Fruit fly (Drosophila melanogaster) whole organism, prepupa: Measurements from ENCODE around the gene Tusp.

Source experiments
- Blimp-1 ChIP-seq: fragments of 200-800 bp; sonication (Bioruptor generic); optimal IDR thresholded peaks from 3 replicates; lab custom pipeline; 2017; ENCODE audit warnings: missing biosample characterization, missing genetic modification characterization, mild to moderate bottlenecking, moderate library complexity, missing genetic modification reagents
- CG10631 ChIP-seq: fragments of 200-800 bp; sonication (Bioruptor generic); optimal IDR thresholded peaks from 2 replicates; lab custom pipeline; 2016; ENCODE audit warnings: missing biosample characterization, missing genetic modification characterization
- CG10669 ChIP-seq: fragments of 200-800 bp; sonication (Bioruptor generic); optimal IDR thresholded peaks from 3 replicates; lab custom pipeline; 2018; ENCODE audit warnings: missing biosample characterization, mild to moderate bottlenecking, missing genetic modification characterization, moderate library complexity
- CG11294 ChIP-seq: fragments of 200-800 bp; sonication (Bioruptor generic); IDR thresholded peaks from 2 replicates; pipeline ENCODE4 v1.3.6; 2022; ENCODE audit warnings: missing biosample characterization, missing genetic modification characterization
- CG11902 ChIP-seq: fragments of 200-800 bp; sonication (Bioruptor generic); optimal IDR thresholded peaks from 3 replicates; lab custom pipeline; 2016; ENCODE audit warnings: missing biosample characterization, missing genetic modification characterization
- CG1621 ChIP-seq: fragments of 200-800 bp; sonication (Bioruptor generic); optimal IDR thresholded peaks from 3 replicates; lab custom pipeline; 2018; ENCODE audit warnings: missing biosample characterization, mild to moderate bottlenecking, missing genetic modification characterization
- CG16779 ChIP-seq: fragments of 200-800 bp; sonication (Bioruptor generic); optimal IDR thresholded peaks from 3 replicates; lab custom pipeline; 2017; ENCODE audit warnings: missing biosample characterization, mild to moderate bottlenecking, missing genetic modification characterization
- CG3032 ChIP-seq: fragments of 200-800 bp; optimal IDR thresholded peaks from 2 replicates; lab custom pipeline; 2019; ENCODE audit warnings: missing biosample characterization, mild to moderate bottlenecking, missing genetic modification characterization, moderate library complexity
- CG31627 ChIP-seq: fragments of 200-800 bp; sonication (Bioruptor generic); optimal IDR thresholded peaks from 3 replicates; lab custom pipeline; 2016; ENCODE audit warnings: missing biosample characterization, missing genetic modification characterization
- CG32006 ChIP-seq: fragments of 200-800 bp; sonication (Bioruptor generic); optimal IDR thresholded peaks from 3 replicates; lab custom pipeline; 2017; ENCODE audit warnings: missing biosample characterization, mild to moderate bottlenecking, missing genetic modification characterization
- CG3919 ChIP-seq: fragments of 200-800 bp; sonication (Bioruptor generic); optimal IDR thresholded peaks from 3 replicates; lab custom pipeline; 2016; ENCODE audit warnings: missing biosample characterization, missing genetic modification characterization
- CG4318 ChIP-seq: fragments of 200-800 bp; sonication (Bioruptor generic); optimal IDR thresholded peaks from 3 replicates; lab custom pipeline; 2017; ENCODE audit warnings: missing biosample characterization, mild to moderate bottlenecking, missing genetic modification characterization
- CG6276 ChIP-seq: fragments of 200-800 bp; sonication (Bioruptor generic); optimal IDR thresholded peaks from 2 replicates; lab custom pipeline; 2017; ENCODE audit warnings: missing biosample characterization, mild to moderate bottlenecking, missing genetic modification characterization
- CG6792 ChIP-seq: fragments of 200-800 bp; sonication (Bioruptor generic); optimal IDR thresholded peaks from 3 replicates; lab custom pipeline; 2016; ENCODE audit warnings: missing biosample characterization, missing genetic modification characterization
- CG6808 ChIP-seq: fragments of 200-800 bp; sonication (Bioruptor generic); optimal IDR thresholded peaks from 3 replicates; lab custom pipeline; 2017; ENCODE audit warnings: missing biosample characterization, missing genetic modification characterization, mild to moderate bottlenecking, moderate library complexity, missing genetic modification reagents
- CG6854 ChIP-seq: fragments of 200-800 bp; sonication (Bioruptor generic); optimal IDR thresholded peaks from 2 replicates; lab custom pipeline; 2017; ENCODE audit warnings: missing biosample characterization, mild to moderate bottlenecking, missing genetic modification characterization
- CG7368 ChIP-seq: fragments of 200-800 bp; sonication (Bioruptor generic); optimal IDR thresholded peaks from 3 replicates; lab custom pipeline; 2016; ENCODE audit warnings: missing biosample characterization, missing genetic modification characterization
- CG8119 ChIP-seq: fragments of 200-800 bp; sonication (Bioruptor generic); IDR thresholded peaks from 3 replicates; pipeline ENCODE4 v1.3.6; 2022; ENCODE audit warnings: missing biosample characterization, missing genetic modification characterization
- CG8632 ChIP-seq: fragments of 200-800 bp; sonication (Bioruptor generic); optimal IDR thresholded peaks from 3 replicates; lab custom pipeline; 2016; ENCODE audit warnings: missing biosample characterization, missing genetic modification characterization
- CG9139 ChIP-seq: fragments of 200-800 bp; sonication (Bioruptor generic); optimal IDR thresholded peaks from 3 replicates; lab custom pipeline; 2017; ENCODE audit warnings: missing biosample characterization, mild to moderate bottlenecking, missing genetic modification characterization
- Eip75B ChIP-seq: fragments of 200-800 bp; sonication (Bioruptor generic); optimal IDR thresholded peaks from 3 replicates; lab custom pipeline; 2016; ENCODE audit warnings: missing biosample characterization, missing genetic modification characterization
- Eip78C ChIP-seq: fragments of 200-800 bp; sonication (Bioruptor generic); peaks from one replicate; lab custom pipeline; 2016; ENCODE audit warnings: missing biosample characterization, missing genetic modification characterization
- Ets96B ChIP-seq: fragments of 200-800 bp; optimal IDR thresholded peaks from 2 replicates; lab custom pipeline; 2019; ENCODE audit warnings: missing biosample characterization, mild to moderate bottlenecking, missing genetic modification characterization, moderate library complexity
- Gug ChIP-seq: fragments of 200-800 bp; sonication (Bioruptor generic); IDR thresholded peaks from 2 replicates; pipeline ENCODE4 v1.3.6; 2022; ENCODE audit warnings: missing biosample characterization, missing genetic modification characterization
- Hr39 ChIP-seq: fragments of 200-800 bp; sonication (Bioruptor generic); optimal IDR thresholded peaks from 2 replicates; lab custom pipeline; 2016; ENCODE audit warnings: missing biosample characterization, missing genetic modification characterization
- Hr4 ChIP-seq: fragments of 200-800 bp; sonication (Bioruptor generic); optimal IDR thresholded peaks from 3 replicates; lab custom pipeline; 2016; ENCODE audit warnings: missing biosample characterization, missing genetic modification characterization
- Lpt ChIP-seq: fragments of 200-800 bp; sonication (Bioruptor generic); optimal IDR thresholded peaks from 3 replicates; lab custom pipeline; 2016; ENCODE audit warnings: missing biosample characterization, missing genetic modification characterization
- Met ChIP-seq: fragments of 200-800 bp; sonication (Bioruptor generic); optimal IDR thresholded peaks from 3 replicates; lab custom pipeline; 2016; ENCODE audit warnings: missing biosample characterization, missing genetic modification characterization
- OdsH ChIP-seq: fragments of 200-800 bp; sonication (Bioruptor generic); optimal IDR thresholded peaks from 3 replicates; lab custom pipeline; 2016; ENCODE audit warnings: missing biosample characterization, missing genetic modification characterization
- Smox ChIP-seq: fragments of 200-800 bp; sonication (Bioruptor generic); optimal IDR thresholded peaks from 3 replicates; lab custom pipeline; 2016; ENCODE audit warnings: missing biosample characterization, missing genetic modification characterization
- Sox102F ChIP-seq: fragments of 200-800 bp; sonication (Bioruptor generic); optimal IDR thresholded peaks from 2 replicates; lab custom pipeline; 2016; ENCODE audit warnings: missing biosample characterization, mild to moderate bottlenecking, missing genetic modification characterization
- Sox14 ChIP-seq: fragments of 200-800 bp; sonication (Bioruptor generic); optimal IDR thresholded peaks from 3 replicates; lab custom pipeline; 2016; ENCODE audit warnings: missing biosample characterization, missing genetic modification characterization
- Sox15 ChIP-seq: fragments of 200-800 bp; sonication (Bioruptor generic); optimal IDR thresholded peaks from 3 replicates; lab custom pipeline; 2016; ENCODE audit warnings: missing biosample characterization, missing genetic modification characterization
- achi ChIP-seq: fragments of 200-800 bp; sonication (Bioruptor generic); optimal IDR thresholded peaks from 3 replicates; lab custom pipeline; 2016; ENCODE audit warnings: missing biosample characterization, missing genetic modification characterization
- cyc ChIP-seq: fragments of 200-800 bp; sonication (Bioruptor generic); optimal IDR thresholded peaks from 3 replicates; lab custom pipeline; 2016; ENCODE audit warnings: missing biosample characterization, missing genetic modification characterization
- dac ChIP-seq: fragments of 200-800 bp; sonication (Bioruptor generic); optimal IDR thresholded peaks from 2 replicates; lab custom pipeline; 2017; ENCODE audit warnings: missing biosample characterization, mild to moderate bottlenecking, missing genetic modification characterization
- dsx ChIP-seq: fragments of 200-800 bp; optimal IDR thresholded peaks from 3 replicates; lab custom pipeline; 2019; ENCODE audit warnings: missing biosample characterization, mild to moderate bottlenecking, missing genetic modification characterization, moderate library complexity; ENCODE audit not compliant: poor library complexity, severe bottlenecking
- eg ChIP-seq: fragments of 200-800 bp; sonication (Bioruptor generic); IDR thresholded peaks from 3 replicates; pipeline ENCODE4 v1.3.6; 2022; ENCODE audit warnings: missing biosample characterization, missing genetic modification characterization
- esn ChIP-seq: fragments of 200-800 bp; sonication (Bioruptor generic); optimal IDR thresholded peaks from 2 replicates; lab custom pipeline; 2016; ENCODE audit warnings: missing biosample characterization, mild to moderate bottlenecking, missing genetic modification characterization, moderate library complexity
- fd59A ChIP-seq: fragments of 200-800 bp; sonication (Bioruptor generic); optimal IDR thresholded peaks from 2 replicates; lab custom pipeline; 2017; ENCODE audit warnings: missing biosample characterization, mild to moderate bottlenecking, missing genetic modification characterization, missing genetic modification reagents
- fd85E ChIP-seq: fragments of 200-800 bp; sonication (Bioruptor generic); optimal IDR thresholded peaks from 3 replicates; lab custom pipeline; 2016; ENCODE audit warnings: missing biosample characterization, missing genetic modification characterization
- lz ChIP-seq: fragments of 200-800 bp; sonication (Bioruptor generic); optimal IDR thresholded peaks from 3 replicates; lab custom pipeline; 2016; ENCODE audit warnings: missing biosample characterization, missing genetic modification characterization
- net ChIP-seq: fragments of 200-800 bp; sonication (Bioruptor generic); optimal IDR thresholded peaks from 3 replicates; lab custom pipeline; 2016; ENCODE audit warnings: missing biosample characterization, missing genetic modification characterization
- salr ChIP-seq, 2 experiments: fragments of 200-800 bp; sonication (Bioruptor generic); optimal IDR thresholded peaks; 3 replicates each; lab custom pipeline; 2016 to 2018; ENCODE audit warnings: missing biosample characterization in 2 of 2, missing genetic modification characterization in 2 of 2, mild to moderate bottlenecking in 1 of 2
- spab ChIP-seq: fragments of 200-800 bp; sonication (Bioruptor generic); optimal IDR thresholded peaks from 2 replicates; lab custom pipeline; 2017; ENCODE audit warnings: missing biosample characterization, mild to moderate bottlenecking, missing genetic modification characterization, missing genetic modification reagents
- svp ChIP-seq: fragments of 200-800 bp; sonication (Bioruptor generic); peaks from one replicate; lab custom pipeline; 2016; ENCODE audit warnings: missing biosample characterization, missing genetic modification characterization
- topi ChIP-seq: fragments of 200-800 bp; sonication (Bioruptor generic); optimal IDR thresholded peaks from 3 replicates; lab custom pipeline; 2016; ENCODE audit warnings: missing biosample characterization, missing genetic modification characterization
- vri ChIP-seq: fragments of 200-800 bp; sonication (Bioruptor generic); optimal IDR thresholded peaks from 3 replicates; lab custom pipeline; 2016; ENCODE audit warnings: missing biosample characterization, mild to moderate bottlenecking, missing genetic modification characterization

The Tusp gene

dm6 chr3R:27607218-27607929, at the start of gene Tusp, which contains the start of gene dsd (continued):
- TF ChIP-seq CG8119 (GFP tag; lab: Robert Waterston, UW) = no peak
- TF ChIP-seq CG3919 (GFP tag; lab: Kevin White, UChicago) = peak; percentile 85
- peak; percentile 66 for TF ChIP-seq CG3032 (tag; lab: Kevin White, UChicago)
- TF ChIP-seq Gug = peak; percentile 43
- TF ChIP-seq CG11294 (GFP tag; lab: Robert Waterston, UW) = no peak
- peak; percentile 76 for TF ChIP-seq Hr39
- peak; percentile 45 for TF ChIP-seq Met
- TF ChIP-seq CG4318 = peak; percentile 56
- peak; percentile 58 for TF ChIP-seq achi (GFP tag; lab: Kevin White, UChicago)
- peak; percentile 79 for TF ChIP-seq lz (GFP tag; lab: Kevin White, UChicago)

- TF ChIP-seq fd85E (GFP tag; lab: Kevin White, UChicago) = no peak
- no peak for TF ChIP-seq Blimp-1
- TF ChIP-seq CG32006 = no peak
- no peak for TF ChIP-seq CG1621
- TF ChIP-seq svp (GFP tag; lab: Kevin White, UChicago) = peak; percentile 59
- no peak for TF ChIP-seq CG3919 (GFP tag; lab: Kevin White, UChicago)
- TF ChIP-seq Eip78C (GFP tag; lab: Kevin White, UChicago) = peak; percentile 68
- no peak for TF ChIP-seq CG7368 (GFP tag; lab: Kevin White, UChicago)
- TF ChIP-seq net = no peak
- no peak for TF ChIP-seq CG11902 (GFP tag; lab: Kevin White, UChicago)
- TF ChIP-seq dsx (GFP tag; lab: Kevin White, UChicago) = no peak
- TF ChIP-seq Sox102F (GFP tag; lab: Kevin White, UChicago) = no peak
- TF ChIP-seq CG11294 (GFP tag; lab: Robert Waterston, UW) = no peak
- TF ChIP-seq CG3032 (tag; lab: Kevin White, UChicago) = no peak
- TF ChIP-seq salr (GFP tag; optimal IDR thresholded peaks at IDR 0.05; lab: Kevin White, UChicago) = no peak
- TF ChIP-seq CG6854 (GFP tag; lab: Kevin White, UChicago) = no peak
- TF ChIP-seq CG9139 = no peak
- no peak for TF ChIP-seq CG31627 (GFP tag; lab: Kevin White, UChicago)
- no peak for TF ChIP-seq cyc (GFP tag; lab: Kevin White, UChicago)
- TF ChIP-seq OdsH (GFP tag; lab: Kevin White, UChicago) = no peak
- TF ChIP-seq Hr4 = no peak
- TF ChIP-seq vri (GFP tag; lab: Kevin White, UChicago) = no peak
- TF ChIP-seq Lpt = no peak
- TF ChIP-seq CG8119 (GFP tag; lab: Robert Waterston, UW) = no peak
- TF ChIP-seq Ets96B (tag; lab: Kevin White, UChicago) = peak; percentile 5
- no peak for TF ChIP-seq Smox (GFP tag; lab: Kevin White, UChicago)
- no peak for TF ChIP-seq achi (GFP tag; lab: Kevin White, UChicago)
- no peak for TF ChIP-seq fd59A (GFP tag; lab: Kevin White, UChicago)
- TF ChIP-seq CG16779 = no peak
- no peak for TF ChIP-seq CG6276 (GFP tag; lab: Kevin White, UChicago)
- TF ChIP-seq topi (GFP tag; lab: Kevin White, UChicago) = peak; percentile 0
- no peak for TF ChIP-seq CG8632
- no peak for TF ChIP-seq Eip75B (GFP tag; lab: Kevin White, UChicago)
- peak; percentile 11 for TF ChIP-seq CG10669 (GFP tag; lab: Kevin White, UChicago)
- no peak for TF ChIP-seq CG6808 (GFP tag; lab: Kevin White, UChicago)
- no peak for TF ChIP-seq CG10631 (GFP tag; lab: Kevin White, UChicago)
- no peak for TF ChIP-seq Met
- no peak for TF ChIP-seq spab
- TF ChIP-seq esn (GFP tag; lab: Kevin White, UChicago) = peak; percentile 19
- no peak for TF ChIP-seq Sox14 (GFP tag; lab: Kevin White, UChicago)
- TF ChIP-seq CG6792 (GFP tag; lab: Kevin White, UChicago) = no peak
- no peak for TF ChIP-seq dac (GFP tag; lab: Kevin White, UChicago)
- TF ChIP-seq Sox15 (GFP tag; lab: Kevin White, UChicago) = no peak
- no peak for TF ChIP-seq eg (GFP tag; lab: Robert Waterston, UW)
Measured at dm6 chr3R:27557970-27558659, 49.6 kb upstream of the Tusp start.
